Worm (Caenorhabditis elegans) whole organism, L1 larva: Measurements from ENCODE around the gene usp-50.
"Not testable (repeated sequence)": the region's sequence is repeated elsewhere in the genome, so short reads cannot be mapped to it uniquely, and the experiment has no call there.

ENCODE experiments used
- C04F5.9 ChIP-seq: sonication (generic microtip); optimal IDR thresholded peaks from 2 replicates; lab custom pipeline; 2016; ENCODE audit warnings: missing genetic modification characterization, missing compliant biosample characterization
- C16A3.4 ChIP-seq: fragments of 150-350 bp; optimal IDR thresholded peaks from 2 replicates; lab custom pipeline; 2014; ENCODE audit warnings: missing biosample characterization, missing genetic modification characterization
- C34B4.2 ChIP-seq: sonication (generic microtip); optimal IDR thresholded peaks from 2 replicates; lab custom pipeline; 2017; ENCODE audit warnings: mild to moderate bottlenecking, missing genetic modification characterization, missing compliant biosample characterization
- F16B12.6 ChIP-seq: fragments of 150-350 bp; optimal IDR thresholded peaks from 2 replicates; lab custom pipeline; 2014; ENCODE audit warnings: missing biosample characterization, missing genetic modification characterization
- Y116A8C.19 ChIP-seq: sonication (generic microtip); optimal IDR thresholded peaks from 2 replicates; lab custom pipeline; 2016; ENCODE audit warnings: missing compliant biosample characterization, missing genetic modification characterization, borderline replicate concordance
- ceh-8 ChIP-seq: fragments of 200-800 bp; sonication (Bioruptor generic); optimal IDR thresholded peaks from 2 replicates; lab custom pipeline; 2018; ENCODE audit warnings: mild to moderate bottlenecking, missing genetic modification characterization, moderate library complexity, missing compliant biosample characterization
- ces-1 ChIP-seq: fragments of 150-350 bp; optimal IDR thresholded peaks from 2 replicates; lab custom pipeline; 2014; ENCODE audit warnings: missing biosample characterization, missing genetic modification reagents, missing genetic modification characterization
- dsc-1 ChIP-seq: sonication (generic microtip); optimal IDR thresholded peaks from 2 replicates; lab custom pipeline; 2016; ENCODE audit warnings: mild to moderate bottlenecking, missing genetic modification characterization, missing compliant biosample characterization
- efl-1 ChIP-seq, 4 experiments: fragments of 150-350 bp; optimal IDR thresholded peaks in 3 of 4; peaks in 1 of 4; 1 replicate in 1 of 4; 2 replicates in 3 of 4; lab custom pipeline; 2014; ENCODE audit warnings: missing biosample characterization in 2 of 4, missing genetic modification characterization in 2 of 4, missing genetic modification reagents in 2 of 4
- efl-3 ChIP-seq: fragments of 200-800 bp; sonication (Bioruptor generic); optimal IDR thresholded peaks from 2 replicates; lab custom pipeline; 2018; ENCODE audit warnings: mild to moderate bottlenecking, missing genetic modification characterization, missing compliant biosample characterization
- elt-2 ChIP-seq: sonication (generic microtip); optimal IDR thresholded peaks from 2 replicates; lab custom pipeline; 2016; ENCODE audit warnings: missing genetic modification characterization, mild to moderate bottlenecking, inconsistent platforms, missing compliant biosample characterization, missing genetic modification reagents
- ets-5 ChIP-seq: fragments of 200-800 bp; sonication (Bioruptor generic); IDR thresholded peaks from 2 replicates; pipeline ENCODE4 v1.3.6; 2022; ENCODE audit warnings: missing genetic modification characterization, missing compliant biosample characterization
- grh-1 ChIP-seq: fragments of 200-800 bp; sonication (Bioruptor generic); IDR thresholded peaks from 2 replicates; pipeline ENCODE4 v1.3.6; 2022; ENCODE audit warnings: missing genetic modification reagents, missing genetic modification characterization, missing compliant biosample characterization
- isw-1 ChIP-seq: fragments of 200-800 bp; sonication (Bioruptor generic); IDR thresholded peaks from 2 replicates; pipeline ENCODE4 v1.3.6; 2022; ENCODE audit warnings: missing genetic modification characterization, missing compliant biosample characterization
- jun-1 ChIP-seq: fragments of 150-350 bp; optimal IDR thresholded peaks from 2 replicates; lab custom pipeline; 2014; ENCODE audit warnings: missing biosample characterization, missing genetic modification reagents, missing genetic modification characterization
- lin-15B ChIP-seq: fragments of 150-350 bp; sonication (generic microtip); optimal IDR thresholded peaks from 3 replicates; lab custom pipeline; 2014; ENCODE audit warnings: missing biosample characterization, missing genetic modification characterization
- lin-39 ChIP-seq: fragments of 150-350 bp; optimal IDR thresholded peaks from 2 replicates; lab custom pipeline; 2014; ENCODE audit warnings: missing biosample characterization, missing genetic modification reagents, missing genetic modification characterization
- lir-3 ChIP-seq: sonication (generic microtip); optimal IDR thresholded peaks from 2 replicates; lab custom pipeline; 2016; ENCODE audit warnings: mild to moderate bottlenecking, missing genetic modification characterization, moderate library complexity, missing compliant biosample characterization; ENCODE audit not compliant: poor library complexity
- lsy-2 ChIP-seq, 2 experiments: fragments of 150-350 bp; optimal IDR thresholded peaks; 2 replicates each; lab custom pipeline; 2014; ENCODE audit warnings: missing biosample characterization in 2 of 2, missing genetic modification characterization in 2 of 2
- mab-9 ChIP-seq: fragments of 200-800 bp; sonication (Bioruptor generic); IDR thresholded peaks from 2 replicates; pipeline ENCODE4 v1.3.6; 2022; ENCODE audit warnings: missing genetic modification reagents, missing genetic modification characterization, missing compliant biosample characterization
- nhr-11 ChIP-seq: fragments of 150-350 bp; optimal IDR thresholded peaks from 2 replicates; lab custom pipeline; 2014; ENCODE audit warnings: missing biosample characterization, missing genetic modification characterization
- nhr-12 ChIP-seq: sonication (generic microtip); optimal IDR thresholded peaks from 2 replicates; lab custom pipeline; 2017; ENCODE audit warnings: missing biosample characterization, missing genetic modification characterization
- pag-3 ChIP-seq: sonication (generic microtip); optimal IDR thresholded peaks from 2 replicates; lab custom pipeline; 2017; ENCODE audit warnings: missing genetic modification characterization, mild to moderate bottlenecking, missing compliant biosample characterization, antibody characterized with exemption, borderline replicate concordance; ENCODE audit not compliant: insufficient read depth
- skn-1 ChIP-seq: fragments of 150-350 bp; optimal IDR thresholded peaks from 2 replicates; lab custom pipeline; 2014; ENCODE audit warnings: missing biosample characterization, missing genetic modification characterization
- sptf-1 ChIP-seq: fragments of 150-350 bp; optimal IDR thresholded peaks from 2 replicates; lab custom pipeline; 2014; ENCODE audit warnings: missing biosample characterization, missing genetic modification characterization
- tbx-2 ChIP-seq: sonication (generic microtip); optimal IDR thresholded peaks from 2 replicates; lab custom pipeline; 2016; ENCODE audit warnings: missing genetic modification characterization, missing compliant biosample characterization
- unc-30 ChIP-seq: sonication (generic microtip); optimal IDR thresholded peaks from 2 replicates; lab custom pipeline; 2017; ENCODE audit warnings: missing biosample characterization, missing genetic modification characterization
- xbp-1 ChIP-seq: sonication (generic microtip); optimal IDR thresholded peaks from 2 replicates; lab custom pipeline; 2016; ENCODE audit warnings: missing genetic modification characterization, missing compliant biosample characterization

usp-50 gene

DNA sequence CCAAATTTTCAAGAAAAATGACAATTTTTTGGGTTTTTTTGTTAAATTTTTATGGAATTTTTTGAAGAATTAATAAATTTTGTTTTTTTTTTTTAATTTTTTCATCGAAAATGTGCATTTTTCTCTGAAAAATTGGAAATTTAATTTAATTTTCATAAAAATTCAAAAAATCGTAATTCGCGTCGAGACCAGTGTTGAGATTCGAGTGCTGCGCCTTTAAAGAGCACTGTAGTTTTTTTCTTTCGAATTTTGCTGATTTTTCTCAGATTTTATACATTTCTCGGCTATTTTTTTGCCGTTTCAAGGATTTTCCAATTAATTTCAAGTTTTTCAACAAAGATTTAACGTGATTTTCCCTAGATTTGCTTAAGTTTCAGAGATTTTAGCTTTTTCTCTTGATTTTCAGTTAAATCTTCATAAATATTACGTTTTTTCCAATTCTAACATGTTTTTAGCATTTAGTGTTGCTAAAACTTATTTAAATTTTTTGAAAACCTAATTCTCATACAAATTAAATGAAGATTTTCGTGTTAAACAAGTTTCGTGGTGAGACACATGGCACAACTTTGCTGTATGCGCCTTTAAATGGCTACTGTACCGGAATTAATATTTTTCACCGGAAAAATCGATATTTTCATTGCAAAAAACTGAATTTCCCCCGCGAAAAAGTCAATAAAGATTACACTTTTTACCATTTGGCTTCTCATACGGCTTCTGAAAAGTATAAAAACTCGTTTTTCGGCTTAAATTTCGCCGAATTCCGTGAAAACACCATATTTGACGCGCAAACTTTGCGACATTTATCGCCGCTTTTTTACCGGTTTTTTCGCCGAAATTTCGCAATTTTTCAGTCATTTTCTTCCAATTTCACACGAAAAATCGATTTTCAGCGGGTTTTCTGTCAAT is at the start of gene usp-50:
usp-50 (plus strand) TSS at position 822 of the 906 bp plus-strand sequence.
- not testable (repeated sequence) for TF ChIP-seq efl-1 (optimal IDR thresholded peaks at IDR 0.05; lab: Kevin White, UChicago)
- TF ChIP-seq efl-1 (GFP tag; optimal IDR thresholded peaks at IDR 0.05 in 1 of 2; lab: Kevin White, UChicago) (peak in 1 of 2 experiments; percentile 20), F16B12.6 (tag; lab: Kevin White, UChicago) (peak; percentile 38)

DNA sequence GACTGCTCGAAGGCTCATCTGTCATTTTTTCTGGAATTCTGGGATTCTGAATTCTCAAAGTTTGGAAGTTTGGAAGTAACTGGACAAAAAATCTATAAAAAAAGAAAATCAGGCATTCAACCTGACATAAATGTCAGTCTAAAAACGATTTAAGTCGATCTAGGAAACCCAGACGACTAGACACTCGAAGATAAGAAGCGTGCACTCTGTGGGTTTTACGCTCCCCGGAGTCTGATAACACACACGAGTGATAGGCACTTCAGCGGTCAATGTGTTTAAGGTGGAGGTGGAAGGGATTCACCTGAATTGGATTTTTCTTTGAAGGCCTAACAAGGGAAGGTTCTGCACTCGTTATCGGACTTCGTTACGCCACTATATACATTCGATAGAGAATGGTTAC is 35.8 kb upstream of the usp-50 start, which contains the start of gene C06H5.6:
C06H5.6 (minus strand) TSS at position 46 of the 400 bp plus-strand sequence.
- no peak for TF ChIP-seq tbx-2 (tag; lab: Kevin White, UChicago)
- peak; percentile 12 for TF ChIP-seq elt-2 (tag; lab: Kevin White, UChicago)

- TF ChIP-seq nhr-11 (tag; lab: Kevin White, UChicago) (no peak), C04F5.9 (tag; lab: Kevin White, UChicago) (no peak), ceh-8 (GFP tag; lab: Kevin White, UChicago) (no peak), lin-15B (tag; lab: Kevin White, UChicago) (no peak), C16A3.4 (tag; lab: Kevin White, UChicago) (no peak), dsc-1 (no peak), lir-3 (tag; lab: Kevin White, UChicago) (no peak), pag-3 (tag; lab: Kevin White, UChicago) (no peak), mab-9 (GFP tag; lab: Robert Waterston, UW) (no peak), lin-39 (tag; lab: Kevin White, UChicago) (no peak), nhr-12 (tag; lab: Kevin White, UChicago) (no peak), Y116A8C.19 (no peak), lsy-2 (tag; optimal IDR thresholded peaks at IDR 0.05; lab: Kevin White, UChicago) (no peak), skn-1 (tag; lab: Kevin White, UChicago) (no peak), grh-1 (no peak)
- TF ChIP-seq, all 84 proteins: peak for 0
These were observed 33.4 kb upstream of the usp-50 start for ce11 chrV:17891317-17891716.

DNA sequence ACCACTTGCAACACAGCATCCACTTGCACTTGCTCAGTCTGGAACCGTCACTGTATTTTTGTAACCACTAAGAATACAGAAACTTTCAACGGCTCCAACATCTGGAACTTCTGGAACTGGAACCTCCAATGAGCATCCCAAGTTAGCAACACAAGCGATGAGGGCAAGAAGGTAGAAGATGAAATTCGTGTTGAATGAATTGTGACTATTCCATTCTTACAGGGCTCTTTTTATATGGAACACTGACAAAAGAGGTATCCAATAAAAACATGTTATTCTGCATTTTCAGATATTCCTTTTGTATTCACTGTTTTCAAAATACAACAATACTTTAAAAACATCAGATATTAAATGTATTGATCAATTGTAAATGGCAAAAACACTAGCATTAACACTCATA is 30.8 kb upstream of the usp-50 start, which contains the start of gene C06H5.11:
C06H5.11 (minus strand) TSS at position 101 of the 400 bp plus-strand sequence.
- not testable (repeated sequence) for TF ChIP-seq xbp-1, jun-1, C34B4.2 (tag; lab: Kevin White, UChicago)

- not testable (repeated sequence) for TF ChIP-seq C16A3.4 (tag; lab: Kevin White, UChicago); sptf-1 (tag; lab: Kevin White, UChicago); ets-5
These were observed 30.2 kb upstream of the usp-50 start, which contains the start of gene C06H5.12 for ce11 chrV:17894485-17894884. TSS of gene C06H5.12 (plus strand) at chrV:17894785.

- peak; percentile 25 for TF ChIP-seq elt-2 (tag; lab: Kevin White, UChicago)
- no peak for TF ChIP-seq ces-1 (GFP tag; lab: Kevin White, UChicago)
These were observed 27.9 kb upstream of the usp-50 start, which contains the start of gene fbxa-156 for ce11 chrV:17896736-17897353. TSS of gene fbxa-156 (minus strand) at chrV:17896786.

DNA sequence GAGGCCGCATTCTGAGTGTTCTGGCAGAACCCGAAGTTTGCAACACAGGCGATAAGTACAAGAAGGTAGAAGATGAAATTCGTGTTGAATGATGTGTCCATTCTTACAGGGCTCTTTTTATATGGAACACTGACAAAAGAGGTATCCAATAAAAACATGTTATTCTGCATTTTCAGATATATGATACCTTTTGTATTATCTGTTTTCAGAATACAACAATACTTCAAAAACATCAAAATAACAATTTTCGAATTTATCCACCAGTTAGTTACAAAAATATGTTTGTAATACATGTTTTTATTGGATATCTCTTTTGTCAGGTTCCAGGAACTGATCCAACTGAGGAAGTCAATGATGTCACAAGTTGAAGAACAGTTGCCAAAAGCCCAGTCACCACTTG is 27.1 kb upstream of the usp-50 start, which contains the start of gene C06H5.13:
C06H5.13 (minus strand) TSS at position 101 of the 400 bp plus-strand sequence.
- TF ChIP-seq unc-30 (tag; lab: Kevin White, UChicago); isw-1 (GFP tag; lab: Robert Waterston, UW); efl-3: not testable (repeated sequence)
